Worm (Caenorhabditis elegans) whole organism, L4 larva: ENCODE data around the gene unc-96.

Source experiments
- F26F4.8 ChIP-seq: fragments of 200-800 bp; sonication (Bioruptor generic); conservative IDR thresholded peaks from 2 replicates; pipeline ENCODE4 v1.3.6; 2022; ENCODE audit warnings: missing genetic modification characterization, missing compliant biosample characterization
- F37D6.2 ChIP-seq: sonication (generic microtip); optimal IDR thresholded peaks from 2 replicates; lab custom pipeline; 2016; ENCODE audit warnings: mild to moderate bottlenecking, missing genetic modification characterization, missing compliant biosample characterization
- F49E8.2 ChIP-seq: sonication (generic microtip); optimal IDR thresholded peaks from 2 replicates; lab custom pipeline; 2016; ENCODE audit warnings: missing compliant biosample characterization, mild to moderate bottlenecking, missing genetic modification characterization, borderline replicate concordance
- R02D3.7 ChIP-seq: fragments of 150-350 bp; sonication (generic microtip); optimal IDR thresholded peaks from 3 replicates; lab custom pipeline; 2014; ENCODE audit warnings: missing biosample characterization, missing genetic modification characterization
- T20F7.1 ChIP-seq: fragments of 200-800 bp; sonication (Bioruptor generic); optimal IDR thresholded peaks from 2 replicates; lab custom pipeline; 2018; ENCODE audit warnings: mild to moderate bottlenecking, missing genetic modification characterization, missing compliant biosample characterization
- Y105C5A.15 ChIP-seq: fragments of 200-800 bp; sonication (Bioruptor generic); IDR thresholded peaks from 2 replicates; pipeline ENCODE4 v1.3.6; 2022; ENCODE audit warnings: missing genetic modification characterization, missing compliant biosample characterization
- Y5F2A.4 ChIP-seq: fragments of 200-800 bp; sonication (Bioruptor generic); optimal IDR thresholded peaks from 2 replicates; lab custom pipeline; 2018; ENCODE audit warnings: mild to moderate bottlenecking, missing genetic modification characterization, missing compliant biosample characterization
- Y75B8A.6 ChIP-seq: fragments of 200-800 bp; sonication (Bioruptor generic); IDR thresholded peaks from 2 replicates; pipeline ENCODE4 v1.3.6; 2022; ENCODE audit warnings: missing genetic modification reagents, missing genetic modification characterization, missing compliant biosample characterization
- ZK337.2 ChIP-seq: fragments of 200-800 bp; sonication (Bioruptor generic); IDR thresholded peaks from 2 replicates; pipeline ENCODE4 v1.3.6; 2022; ENCODE audit warnings: missing genetic modification reagents, missing genetic modification characterization, missing compliant biosample characterization
- ZK546.5 ChIP-seq, 2 experiments: sonication (generic microtip); optimal IDR thresholded peaks; 2 replicates each; lab custom pipeline; 2017; ENCODE audit warnings: missing biosample characterization in 2 of 2, missing genetic modification characterization in 2 of 2
- attf-4 ChIP-seq: sonication (generic microtip); optimal IDR thresholded peaks from 3 replicates; lab custom pipeline; 2017; ENCODE audit warnings: missing biosample characterization, missing genetic modification characterization
- ceh-32 ChIP-seq: sonication (generic microtip); optimal IDR thresholded peaks from 2 replicates; lab custom pipeline; 2016; ENCODE audit warnings: mild to moderate bottlenecking, missing genetic modification characterization, missing compliant biosample characterization; ENCODE audit not compliant: poor library complexity
- ces-1 ChIP-seq: fragments of 150-350 bp; sonication (generic microtip); optimal IDR thresholded peaks from 4 replicates; lab custom pipeline; 2014; ENCODE audit warnings: missing biosample characterization, missing genetic modification reagents, missing genetic modification characterization
- daf-16 ChIP-seq, 3 experiments: sonication (generic microtip); optimal IDR thresholded peaks; 2 replicates each; lab custom pipeline; 2016 to 2017; ENCODE audit warnings: missing genetic modification characterization in 3 of 3, missing genetic modification reagents in 3 of 3, mild to moderate bottlenecking in 2 of 3, missing compliant biosample characterization in 2 of 3, missing biosample characterization in 1 of 3, moderate library complexity in 1 of 3
- daf-19 ChIP-seq: fragments of 200-800 bp; sonication (Bioruptor generic); conservative IDR thresholded peaks from 2 replicates; pipeline ENCODE4 v1.3.6; 2022; ENCODE audit warnings: missing genetic modification characterization, missing compliant biosample characterization
- dmd-9 ChIP-seq: fragments of 200-800 bp; sonication (Bioruptor generic); IDR thresholded peaks from 2 replicates; pipeline ENCODE4 v1.3.6; 2022; ENCODE audit warnings: missing genetic modification reagents, missing genetic modification characterization, missing compliant biosample characterization
- dpl-1 ChIP-seq: fragments of 150-350 bp; optimal IDR thresholded peaks from 2 replicates; lab custom pipeline; 2014; ENCODE audit warnings: missing biosample characterization, missing genetic modification reagents, missing genetic modification characterization
- duxl-1 ChIP-seq: sonication (generic microtip); optimal IDR thresholded peaks from 2 replicates; lab custom pipeline; 2016; ENCODE audit warnings: mild to moderate bottlenecking, missing genetic modification characterization, moderate library complexity, missing compliant biosample characterization; ENCODE audit not compliant: poor library complexity
- dve-1 ChIP-seq: sonication (generic microtip); optimal IDR thresholded peaks from 2 replicates; lab custom pipeline; 2017; ENCODE audit warnings: antibody characterized with exemption, mild to moderate bottlenecking, missing genetic modification characterization, missing compliant biosample characterization; ENCODE audit not compliant: insufficient read depth
- egl-27 ChIP-seq: sonication (generic microtip); optimal IDR thresholded peaks from 3 replicates; lab custom pipeline; 2017; ENCODE audit warnings: missing biosample characterization, missing genetic modification reagents, missing genetic modification characterization
- hlh-11 ChIP-seq: fragments of 200-800 bp; sonication (Bioruptor generic); optimal IDR thresholded peaks from 2 replicates; lab custom pipeline; 2018; ENCODE audit warnings: mild to moderate bottlenecking, missing genetic modification characterization, missing compliant biosample characterization
- hmg-1.1 ChIP-seq: fragments of 200-800 bp; sonication (Bioruptor generic); IDR thresholded peaks from 2 replicates; pipeline ENCODE4 v1.3.6; 2022; ENCODE audit warnings: missing genetic modification reagents, missing genetic modification characterization, missing compliant biosample characterization
- jun-1 ChIP-seq: fragments of 150-350 bp; optimal IDR thresholded peaks from 2 replicates; lab custom pipeline; 2014; ENCODE audit warnings: missing biosample characterization, missing genetic modification reagents, missing genetic modification characterization
- lim-7 ChIP-seq: fragments of 200-800 bp; sonication (Bioruptor generic); IDR thresholded peaks from 2 replicates; pipeline ENCODE4 v1.3.6; 2022; ENCODE audit warnings: missing genetic modification characterization, missing compliant biosample characterization
- lin-1 ChIP-seq: fragments of 200-800 bp; sonication (Bioruptor generic); IDR thresholded peaks from 2 replicates; pipeline ENCODE4 v1.3.6; 2022; ENCODE audit warnings: missing genetic modification reagents, missing genetic modification characterization, missing compliant biosample characterization
- lin-13 ChIP-seq: fragments of 150-350 bp; optimal IDR thresholded peaks from 2 replicates; lab custom pipeline; 2014; ENCODE audit warnings: missing biosample characterization, missing genetic modification reagents, missing genetic modification characterization
- lir-3 ChIP-seq: sonication (generic microtip); optimal IDR thresholded peaks from 2 replicates; lab custom pipeline; 2016; ENCODE audit warnings: mild to moderate bottlenecking, missing genetic modification characterization, missing compliant biosample characterization
- lsy-2 ChIP-seq, 2 experiments: fragments of 150-350 bp in 1 of 2; sonication (generic microtip) in 1 of 2; optimal IDR thresholded peaks; 2 replicates each; lab custom pipeline; 2014 to 2017; ENCODE audit warnings: missing biosample characterization in 2 of 2, missing genetic modification characterization in 2 of 2
- madf-9 ChIP-seq: fragments of 200-800 bp; sonication (Bioruptor generic); conservative IDR thresholded peaks from 2 replicates; pipeline ENCODE4 v1.3.6; 2022; ENCODE audit warnings: missing genetic modification reagents, missing genetic modification characterization, missing compliant biosample characterization
- mdl-1 ChIP-seq, 2 experiments: fragments of 150-350 bp in 1 of 2; sonication (generic microtip) in 1 of 2; optimal IDR thresholded peaks; 2 replicates each; lab custom pipeline; 2014 to 2017; ENCODE audit warnings: missing biosample characterization in 2 of 2, missing genetic modification characterization in 2 of 2
- mxl-2 ChIP-seq: fragments of 200-800 bp; sonication (Bioruptor generic); conservative IDR thresholded peaks from 2 replicates; pipeline ENCODE4 v1.3.6; 2022; ENCODE audit warnings: missing genetic modification reagents, missing genetic modification characterization, missing compliant biosample characterization
- nhr-25 ChIP-seq: sonication (generic microtip); optimal IDR thresholded peaks from 2 replicates; lab custom pipeline; 2017; ENCODE audit warnings: missing genetic modification characterization, mild to moderate bottlenecking, missing compliant biosample characterization, antibody characterized with exemption, moderate library complexity, borderline replicate concordance; ENCODE audit not compliant: insufficient read depth
- nhr-28 ChIP-seq: fragments of 150-350 bp; optimal IDR thresholded peaks from 2 replicates; lab custom pipeline; 2014; ENCODE audit warnings: missing biosample characterization, missing genetic modification characterization
- nhr-41 ChIP-seq: fragments of 200-800 bp; sonication (Bioruptor generic); IDR thresholded peaks from 2 replicates; pipeline ENCODE4 v1.3.6; 2022; ENCODE audit warnings: missing genetic modification reagents, missing genetic modification characterization, missing compliant biosample characterization
- nhr-42 ChIP-seq: fragments of 200-800 bp; sonication (Bioruptor generic); IDR thresholded peaks from 2 replicates; pipeline ENCODE4 v1.3.6; 2022; ENCODE audit warnings: missing genetic modification characterization, missing compliant biosample characterization
- nhr-48 ChIP-seq: sonication (generic microtip); optimal IDR thresholded peaks from 2 replicates; lab custom pipeline; 2016; ENCODE audit warnings: mild to moderate bottlenecking, missing genetic modification characterization, missing compliant biosample characterization
- php-3 ChIP-seq: fragments of 200-800 bp; sonication (Bioruptor generic); IDR thresholded peaks from 2 replicates; pipeline ENCODE4 v1.3.6; 2022; ENCODE audit warnings: missing genetic modification reagents, missing genetic modification characterization, missing compliant biosample characterization
- pqm-1 ChIP-seq: sonication (generic microtip); optimal IDR thresholded peaks from 2 replicates; lab custom pipeline; 2017; ENCODE audit warnings: missing biosample characterization, missing genetic modification characterization
- sdz-12 ChIP-seq: fragments of 200-800 bp; sonication (Bioruptor generic); optimal IDR thresholded peaks from 2 replicates; lab custom pipeline; 2018; ENCODE audit warnings: mild to moderate bottlenecking, missing genetic modification characterization, missing compliant biosample characterization
- snpc-1.2 ChIP-seq: fragments of 200-800 bp; sonication (Bioruptor generic); IDR thresholded peaks from 2 replicates; pipeline ENCODE4 v1.3.6; 2022; ENCODE audit warnings: missing genetic modification reagents, missing genetic modification characterization, missing compliant biosample characterization
- tag-97 ChIP-seq: fragments of 200-800 bp; sonication (Bioruptor generic); IDR thresholded peaks from 2 replicates; pipeline ENCODE4 v1.3.6; 2022; ENCODE audit warnings: missing genetic modification characterization, missing compliant biosample characterization
- tra-1 ChIP-seq: fragments of 200-800 bp; sonication (Bioruptor generic); IDR thresholded peaks from 2 replicates; pipeline ENCODE4 v1.3.6; 2022; ENCODE audit warnings: missing genetic modification reagents, missing genetic modification characterization, missing compliant biosample characterization
- unc-62 ChIP-seq, 3 experiments: fragments of 150-350 bp in 1 of 3; sonication (generic microtip); optimal IDR thresholded peaks in 2 of 3; peaks in 1 of 3; 1 replicate in 1 of 3; 2 replicates in 2 of 3; lab custom pipeline; 2014 to 2017; ENCODE audit warnings: missing biosample characterization in 3 of 3, missing genetic modification characterization in 3 of 3, missing genetic modification reagents in 3 of 3, missing genotype in 1 of 3
- vab-7 ChIP-seq: fragments of 200-800 bp; sonication (Bioruptor generic); IDR thresholded peaks from 2 replicates; pipeline ENCODE4 v1.3.6; 2022; ENCODE audit warnings: missing genetic modification reagents, missing genetic modification characterization, missing compliant biosample characterization
- zfp-2 ChIP-seq: sonication (generic microtip); optimal IDR thresholded peaks from 2 replicates; lab custom pipeline; 2016; ENCODE audit warnings: mild to moderate bottlenecking, missing genetic modification characterization, missing compliant biosample characterization
- zfp-3 ChIP-seq: fragments of 200-800 bp; sonication (Bioruptor generic); conservative IDR thresholded peaks from 2 replicates; pipeline ENCODE4 v1.3.6; 2022; ENCODE audit warnings: missing genetic modification reagents, missing genetic modification characterization, missing compliant biosample characterization
- zip-2 ChIP-seq: fragments of 150-350 bp; optimal IDR thresholded peaks from 2 replicates; lab custom pipeline; 2014; ENCODE audit warnings: missing biosample characterization, missing genetic modification characterization
- ztf-7 ChIP-seq: fragments of 150-350 bp; optimal IDR thresholded peaks from 2 replicates; lab custom pipeline; 2014; ENCODE audit warnings: missing biosample characterization, missing genetic modification characterization

unc-96 gene

ce11 chrX:651616-652015 is 30.5 kb upstream of the unc-96 start (continued):
- TF ChIP-seq ZK337.2 (GFP tag; lab: Robert Waterston, UW) = no peak
- no peak for TF ChIP-seq R02D3.7
- no peak for TF ChIP-seq ceh-32 (tag; lab: Kevin White, UChicago)
- TF ChIP-seq jun-1 = no peak
- no peak for TF ChIP-seq nhr-41 (GFP tag; lab: Robert Waterston, UW)
- no peak for TF ChIP-seq ztf-7 (tag; lab: Kevin White, UChicago)
- no peak for TF ChIP-seq nhr-48
- TF ChIP-seq lim-7 (GFP tag; lab: Robert Waterston, UW) = no peak
- peak; percentile 77 for TF ChIP-seq dve-1
- TF ChIP-seq snpc-1.2 (GFP tag; lab: Robert Waterston, UW) = no peak
- no peak for TF ChIP-seq daf-16 (GFP tag; optimal IDR thresholded peaks at IDR 0.05; lab: Kevin White, UChicago)
- peak; percentile 91 for TF ChIP-seq daf-16 (tag; optimal IDR thresholded peaks at IDR 0.05; lab: Kevin White, UChicago)
- TF ChIP-seq hmg-1.1 (GFP tag; lab: Robert Waterston, UW) = no peak
- TF ChIP-seq attf-4 = no peak
- TF ChIP-seq tra-1 (GFP tag; lab: Robert Waterston, UW) = no peak
- TF ChIP-seq ces-1 = no peak
- no peak for TF ChIP-seq F37D6.2 (tag; lab: Kevin White, UChicago)
- TF ChIP-seq hlh-11 (tag; lab: Kevin White, UChicago) = peak; percentile 35
- no peak for TF ChIP-seq madf-9 (GFP tag; lab: Robert Waterston, UW)
- TF ChIP-seq pqm-1 (tag; lab: Kevin White, UChicago) = peak; percentile 89
- TF ChIP-seq lin-13 (GFP tag; lab: Kevin White, UChicago) = no peak
- no peak for TF ChIP-seq zfp-2 (tag; lab: Kevin White, UChicago)
- no peak for TF ChIP-seq egl-27 (tag; lab: Kevin White, UChicago)
- TF ChIP-seq, all 104 proteins: peak for 10

DNA sequence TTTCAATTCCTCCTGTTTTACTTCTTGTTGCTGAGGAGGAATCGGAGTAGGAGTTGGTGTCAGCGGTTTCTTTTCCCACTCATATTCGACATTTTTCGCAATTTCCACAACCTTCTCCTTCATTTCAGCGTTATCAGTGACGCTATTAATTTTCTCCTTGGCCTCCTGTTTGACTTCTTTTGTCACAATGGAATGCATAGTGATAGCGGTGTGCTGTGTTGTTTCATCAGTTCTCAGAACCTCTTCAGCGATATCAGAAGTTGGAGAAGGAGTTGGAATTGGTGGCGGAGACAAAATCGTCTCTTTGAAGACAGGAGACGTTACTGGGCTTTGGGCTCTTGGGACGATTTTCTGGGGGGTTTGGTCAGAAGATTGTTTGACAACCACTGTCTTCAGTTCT is 25.4 kb upstream of the unc-96 start:
- TF ChIP-seq Y75B8A.6 = no peak
- TF ChIP-seq nhr-42 (GFP tag; lab: Robert Waterston, UW) = no peak
- no peak for TF ChIP-seq duxl-1 (tag; lab: Kevin White, UChicago)
- no peak for TF ChIP-seq Y5F2A.4 (GFP tag; lab: Kevin White, UChicago)
- TF ChIP-seq mxl-2 (GFP tag; lab: Robert Waterston, UW) = no peak
- peak in 1 of 2 experiments; percentile 80 for TF ChIP-seq unc-62 (GFP tag; optimal IDR thresholded peaks at IDR 0.05 in 1 of 2; lab: Kevin White, UChicago)
- no peak for TF ChIP-seq unc-62 (tag; optimal IDR thresholded peaks at IDR 0.05; lab: Kevin White, UChicago)
- TF ChIP-seq nhr-28 = peak; percentile 49
- no peak for TF ChIP-seq F49E8.2 (tag; lab: Kevin White, UChicago)
- no peak for TF ChIP-seq zfp-3 (GFP tag; lab: Robert Waterston, UW)
- no peak for TF ChIP-seq lir-3 (tag; lab: Kevin White, UChicago)
- no peak for TF ChIP-seq vab-7 (GFP tag; lab: Robert Waterston, UW)
- TF ChIP-seq dve-1 = peak; percentile 23
- no peak for TF ChIP-seq nhr-25 (tag; lab: Kevin White, UChicago)
- no peak for TF ChIP-seq T20F7.1 (GFP tag; lab: Kevin White, UChicago)
- TF ChIP-seq daf-16 (GFP tag; optimal IDR thresholded peaks at IDR 0.05; lab: Kevin White, UChicago) = no peak
- peak; percentile 4 for TF ChIP-seq daf-16 (tag; optimal IDR thresholded peaks at IDR 0.05; lab: Kevin White, UChicago)
- no peak for TF ChIP-seq snpc-1.2 (GFP tag; lab: Robert Waterston, UW)
- TF ChIP-seq mdl-1 (tag; optimal IDR thresholded peaks at IDR 0.05; lab: Kevin White, UChicago) = no peak
- TF ChIP-seq pqm-1 (tag; lab: Kevin White, UChicago) = peak; percentile 94
- TF ChIP-seq zip-2 (tag; lab: Kevin White, UChicago) = no peak
- no peak for TF ChIP-seq dmd-9 (GFP tag; lab: Robert Waterston, UW)
- no peak for TF ChIP-seq ZK546.5 (tag; optimal IDR thresholded peaks at IDR 0.05; lab: Kevin White, UChicago)
- TF ChIP-seq ztf-7 (tag; lab: Kevin White, UChicago) = no peak
- no peak for TF ChIP-seq lin-1 (GFP tag; lab: Robert Waterston, UW)
- no peak for TF ChIP-seq dpl-1 (GFP tag; lab: Kevin White, UChicago)
- TF ChIP-seq hmg-1.1 (GFP tag; lab: Robert Waterston, UW) = no peak
- TF ChIP-seq tag-97 (GFP tag; lab: Robert Waterston, UW) = no peak
- no peak for TF ChIP-seq sdz-12 (GFP tag; lab: Kevin White, UChicago)
- TF ChIP-seq Y105C5A.15 (GFP tag; lab: Robert Waterston, UW) = no peak
- TF ChIP-seq nhr-41 (GFP tag; lab: Robert Waterston, UW) = no peak
- TF ChIP-seq daf-19 = no peak
- TF ChIP-seq F26F4.8 (GFP tag; lab: Robert Waterston, UW) = no peak
- no peak for TF ChIP-seq php-3 (GFP tag; lab: Robert Waterston, UW)
- TF ChIP-seq lsy-2 (tag; optimal IDR thresholded peaks at IDR 0.05; lab: Kevin White, UChicago) = no peak
